Worm (Caenorhabditis elegans): ENCODE measurements around the gene F52D10.2.
A peak's percentile ranks its signal among the peaks of the same experiment; 100 is the strongest.

F52D10.2 gene

ce11 chrX:11608110-11608759 is 16.7 kb upstream of the F52D10.2 start:
- no peak for TF ChIP-seq ama-1 (optimal IDR thresholded peaks at IDR 0.05)
- TF ChIP-seq sem-4 (tag; optimal IDR thresholded peaks at IDR 0.05), result no peak
- no peak for TF ChIP-seq lin-13 (GFP tag; optimal IDR thresholded peaks at IDR 0.05)
- no peak for TF ChIP-seq nhr-25 (tag; optimal IDR thresholded peaks at IDR 0.05)
- no peak for TF ChIP-seq zag-1 (tag; optimal IDR thresholded peaks at IDR 0.05)

- no peak for TF ChIP-seq unc-39 (tag; optimal IDR thresholded peaks at IDR 0.05)
- TF ChIP-seq unc-55 (GFP tag; optimal IDR thresholded peaks at IDR 0.05), result peak; percentile 46
- peak; percentile 35 for TF ChIP-seq C34F6.9 (tag; optimal IDR thresholded peaks at IDR 0.05)
- TF ChIP-seq F13H6.1 (tag; optimal IDR thresholded peaks at IDR 0.05), result no peak
- TF ChIP-seq crh-2 (tag; optimal IDR thresholded peaks at IDR 0.05), result peak; percentile 26
- peak; percentile 30 for TF ChIP-seq sma-9 (GFP tag; optimal IDR thresholded peaks at IDR 0.05)
- TF ChIP-seq sma-9 (tag; optimal IDR thresholded peaks at IDR 0.05), result no peak
Observed at ce11 chrX:11607500-11607823, 15.9 kb upstream of the F52D10.2 start.

ce11 chrX:11606815-11607499 is 15.4 kb upstream of the F52D10.2 start:
- no peak for TF ChIP-seq nhr-129 (tag; optimal IDR thresholded peaks at IDR 0.05)
- TF ChIP-seq blmp-1 (tag; optimal IDR thresholded peaks at IDR 0.05; ENCODE audit: insufficient read depth), result no peak
- no peak for TF ChIP-seq nhr-11 (tag; optimal IDR thresholded peaks at IDR 0.05)
- no peak for TF ChIP-seq R02D3.7 (tag; optimal IDR thresholded peaks at IDR 0.05)
- no peak for TF ChIP-seq aly-2 (tag; optimal IDR thresholded peaks at IDR 0.05)
- TF ChIP-seq nhr-21 (tag; optimal IDR thresholded peaks at IDR 0.05), result peak; percentile 19
- TF ChIP-seq egl-27 (tag; optimal IDR thresholded peaks at IDR 0.05), result peak; percentile 16
- TF ChIP-seq sma-9 (GFP tag; optimal IDR thresholded peaks at IDR 0.05), result peak; percentile 27
- no peak for TF ChIP-seq sma-9 (tag; optimal IDR thresholded peaks at IDR 0.05)
- no peak for TF ChIP-seq unc-62 (GFP tag; optimal IDR thresholded peaks at IDR 0.05)
- TF ChIP-seq lsy-2 (tag; optimal IDR thresholded peaks at IDR 0.05), result peak in 1 of 2 experiments; percentile 34
- no peak for TF ChIP-seq nhr-12 (tag; optimal IDR thresholded peaks at IDR 0.05)
- TF ChIP-seq lin-39 (tag; optimal IDR thresholded peaks at IDR 0.05), result no peak
- no peak for TF ChIP-seq sem-4 (tag; optimal IDR thresholded peaks at IDR 0.05)
- TF ChIP-seq elt-1 (tag; optimal IDR thresholded peaks at IDR 0.05), result no peak
- TF ChIP-seq F13H6.1 (tag; optimal IDR thresholded peaks at IDR 0.05), result no peak
- peak; percentile 39 for TF ChIP-seq ceh-16 (tag; optimal IDR thresholded peaks at IDR 0.05)

- TF ChIP-seq dmd-4 (tag; optimal IDR thresholded peaks at IDR 0.05) (no peak), ztf-4 (tag; optimal IDR thresholded peaks at IDR 0.05) (peak; percentile 83), ceh-82 (tag; optimal IDR thresholded peaks at IDR 0.05) (peak; percentile 11), unc-55 (GFP tag; optimal IDR thresholded peaks at IDR 0.05) (peak; percentile 62), snpc-4 (tag; optimal IDR thresholded peaks at IDR 0.05) (no peak), lin-39 (tag; optimal IDR thresholded peaks at IDR 0.05) (no peak), Y55F3AM.14 (GFP tag; optimal IDR thresholded peaks at IDR 0.05) (peak; percentile 98), F13H6.1 (tag; optimal IDR thresholded peaks at IDR 0.05) (peak; percentile 98), C34F6.9 (tag; optimal IDR thresholded peaks at IDR 0.05) (peak; percentile 75), nhr-237 (tag; optimal IDR thresholded peaks at IDR 0.05) (peak; percentile 76), sma-3 (GFP tag; optimal IDR thresholded peaks at IDR 0.05) (peak; percentile 98), unc-39 (tag; optimal IDR thresholded peaks at IDR 0.05) (no peak), lsy-2 (tag; optimal IDR thresholded peaks at IDR 0.05) (peak; percentile 79 to 85), R02D3.7 (tag; optimal IDR thresholded peaks at IDR 0.05) (no peak), lin-11 (tag; optimal IDR thresholded peaks at IDR 0.05) (peak; percentile 47), nhr-21 (tag; optimal IDR thresholded peaks at IDR 0.05) (peak; percentile 80), nhr-129 (tag; optimal IDR thresholded peaks at IDR 0.05) (peak; percentile 77), nhr-10 (tag; optimal IDR thresholded peaks at IDR 0.05) (peak; percentile 79), nhr-11 (tag; optimal IDR thresholded peaks at IDR 0.05) (peak; percentile 89), ceh-16 (tag; optimal IDR thresholded peaks at IDR 0.05) (peak; percentile 74), gmeb-1 (tag; optimal IDR thresholded peaks at IDR 0.05) (peak; percentile 83), mab-5 (tag; optimal IDR thresholded peaks at IDR 0.05) (peak; percentile 69), aly-2 (tag; optimal IDR thresholded peaks at IDR 0.05) (no peak), fos-1 (tag; optimal IDR thresholded peaks at IDR 0.05) (peak; percentile 67), sem-4 (tag; optimal IDR thresholded peaks at IDR 0.05) (peak; percentile 84), unc-62 (GFP tag; optimal IDR thresholded peaks at IDR 0.05) (peak; percentile 21), nhr-6 (tag; optimal IDR thresholded peaks at IDR 0.05) (peak; percentile 62), nhr-23 (tag; optimal IDR thresholded peaks at IDR 0.05) (no peak), elt-3 (tag; optimal IDR thresholded peaks at IDR 0.05) (no peak), sma-9 (GFP tag; optimal IDR thresholded peaks at IDR 0.05) (peak; percentile 76), sma-9 (tag; optimal IDR thresholded peaks at IDR 0.05) (no peak), zag-1 (tag; optimal IDR thresholded peaks at IDR 0.05) (peak; percentile 44), blmp-1 (tag; optimal IDR thresholded peaks at IDR 0.05; ENCODE audit: insufficient read depth) (peak; percentile 71), lin-13 (GFP tag; optimal IDR thresholded peaks at IDR 0.05) (peak; percentile 81), mbf-1 (tag; optimal IDR thresholded peaks at IDR 0.05) (no peak), crh-2 (tag; optimal IDR thresholded peaks at IDR 0.05) (peak; percentile 69), ZK546.5 (tag; optimal IDR thresholded peaks at IDR 0.05) (peak; percentile 66)
Observed at ce11 chrX:11605766-11606490, 14.4 kb upstream of the F52D10.2 start.

Data from whole organism, L2 larva.